Worm (Caenorhabditis elegans): ENCODE data around the gene col-101.

Gene col-101

DNA sequence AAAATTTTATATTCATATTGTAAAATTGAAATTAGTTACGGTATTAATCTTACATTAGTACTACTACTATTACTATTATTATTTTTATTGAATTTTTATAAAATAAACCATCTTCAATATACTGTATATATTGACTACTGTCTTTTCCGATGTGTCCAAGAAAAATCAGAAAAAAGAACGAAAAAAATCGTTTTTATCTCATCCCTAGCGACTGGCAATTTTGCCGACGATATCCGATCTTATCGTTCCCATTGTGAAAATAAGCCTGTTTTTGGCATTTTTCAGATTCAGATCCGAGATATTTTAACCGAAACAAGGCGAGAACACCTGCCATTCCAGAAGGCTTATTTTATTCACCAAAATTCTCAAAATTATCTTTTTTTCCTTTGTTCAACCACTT is 3.7 kb upstream of the col-101 start, which contains the start of gene F18F11.4:
Gene F18F11.4, plus strand, starts transcription at position 301 of the 400 bp plus-strand sequence.
- TF ChIP-seq cog-1 (tag; optimal IDR thresholded peaks at IDR 0.05) (no peak), T22C8.4 (GFP tag; IDR thresholded peaks at IDR 0.05) (no peak), ref-1 (GFP tag; conservative IDR thresholded peaks at IDR 0.05) (no peak), ztf-29 (GFP tag; IDR thresholded peaks at IDR 0.05) (no peak), klf-2 (GFP tag; conservative IDR thresholded peaks at IDR 0.05) (no peak), flt-1 (GFP tag; IDR thresholded peaks at IDR 0.05) (no peak), ztf-23 (GFP tag; IDR thresholded peaks at IDR 0.05) (no peak), med-1 (GFP tag; optimal IDR thresholded peaks at IDR 0.05; ENCODE audit: insufficient read depth) (no peak), tab-1 (GFP tag; IDR thresholded peaks at IDR 0.05) (no peak)

DNA sequence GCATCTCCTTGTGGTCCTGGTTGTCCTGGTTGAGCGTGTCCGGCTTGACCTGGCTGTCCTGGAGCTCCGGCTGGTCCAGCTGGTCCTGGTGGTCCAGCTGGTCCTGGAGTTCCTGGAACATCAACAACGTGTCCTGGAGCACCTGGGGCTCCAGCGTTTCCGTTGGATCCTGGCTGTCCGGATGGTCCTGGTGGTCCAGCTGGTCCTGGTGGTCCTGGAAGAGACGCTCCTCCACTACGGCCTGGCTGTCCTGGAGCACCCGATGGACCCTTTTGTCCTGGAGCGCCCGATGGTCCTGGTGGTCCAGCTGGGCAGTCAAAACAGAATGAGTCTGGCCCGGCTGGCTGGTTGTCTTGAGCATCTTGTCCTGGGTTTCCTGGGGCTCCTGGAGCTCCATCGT is 1.2 kb downstream of the col-101 start:
- TF ChIP-seq klf-2 (GFP tag; conservative IDR thresholded peaks at IDR 0.05): 0 out of 2 replicates have a peak, but pooled peaks have one; percentile 3
- TF ChIP-seq tab-1 (GFP tag; IDR thresholded peaks at IDR 0.05): no peak

DNA sequence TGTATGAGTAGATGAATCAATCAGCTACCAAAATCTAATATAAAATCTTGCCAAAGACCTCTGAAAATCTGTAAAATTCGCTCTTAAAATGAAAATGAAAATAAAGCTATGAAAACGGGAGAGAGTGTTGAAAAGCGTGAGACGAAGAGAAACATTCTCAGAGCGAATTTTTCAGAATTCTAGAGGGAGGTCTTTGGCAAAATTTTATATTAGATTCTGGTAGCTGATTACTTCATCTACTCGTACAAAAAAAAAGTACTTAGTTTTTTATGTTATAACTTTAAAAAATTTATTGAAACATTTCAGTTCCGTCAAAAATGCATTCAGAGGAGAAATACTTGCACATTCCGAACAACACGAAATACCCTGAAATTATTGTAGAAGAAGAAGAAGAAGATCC is 2.1 kb downstream of the col-101 start, which contains the start of gene drl-1:
Gene drl-1, plus strand, starts transcription at position 301 of the 400 bp plus-strand sequence.
- TF ChIP-seq med-1 (GFP tag; optimal IDR thresholded peaks at IDR 0.05; ENCODE audit: insufficient read depth) (no peak), ztf-29 (GFP tag; IDR thresholded peaks at IDR 0.05) (no peak), T22C8.4 (GFP tag; IDR thresholded peaks at IDR 0.05) (no peak), tab-1 (GFP tag; IDR thresholded peaks at IDR 0.05) (no peak), cog-1 (tag; optimal IDR thresholded peaks at IDR 0.05) (no peak), ztf-23 (GFP tag; IDR thresholded peaks at IDR 0.05) (no peak), klf-2 (GFP tag; conservative IDR thresholded peaks at IDR 0.05) (no peak), ref-1 (GFP tag; conservative IDR thresholded peaks at IDR 0.05) (no peak), flt-1 (GFP tag; IDR thresholded peaks at IDR 0.05) (no peak)

DNA sequence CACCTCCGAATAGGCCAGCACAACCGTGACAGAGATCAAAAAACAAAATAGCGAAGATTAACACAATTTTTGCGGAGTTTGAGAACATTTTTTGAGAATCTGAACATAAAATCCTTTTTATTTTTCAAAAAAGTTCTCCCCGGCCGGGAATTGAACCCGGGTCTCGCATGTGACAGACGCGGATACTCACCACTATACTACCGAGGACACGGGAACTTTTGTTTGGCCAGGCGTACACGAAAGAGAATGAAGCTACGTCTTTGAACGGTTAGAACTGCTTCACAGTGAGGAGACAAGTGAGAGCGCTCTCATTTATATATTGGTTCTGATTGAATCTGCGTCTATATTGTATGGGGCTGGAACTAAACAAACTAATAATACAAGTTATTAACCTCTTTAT is 4.3 kb downstream of the col-101 start, which contains the start of gene grl-26:
Gene grl-26, minus strand, starts transcription at position 318 of the 400 bp plus-strand sequence.
- TF ChIP-seq med-1 (GFP tag; optimal IDR thresholded peaks at IDR 0.05; ENCODE audit: insufficient read depth) (no peak), ztf-23 (GFP tag; IDR thresholded peaks at IDR 0.05) (peak; percentile 81), klf-2 (GFP tag; conservative IDR thresholded peaks at IDR 0.05) (peak; percentile 59), flt-1 (GFP tag; IDR thresholded peaks at IDR 0.05) (peak; percentile 75), cog-1 (tag; optimal IDR thresholded peaks at IDR 0.05) (peak; percentile 80), tab-1 (GFP tag; IDR thresholded peaks at IDR 0.05) (peak; percentile 82), ref-1 (GFP tag; conservative IDR thresholded peaks at IDR 0.05) (no peak), T22C8.4 (GFP tag; IDR thresholded peaks at IDR 0.05) (peak; percentile 58), ztf-29 (GFP tag; IDR thresholded peaks at IDR 0.05) (0 out of 2 replicates have a peak, but pooled peaks have one; percentile 43)

DNA sequence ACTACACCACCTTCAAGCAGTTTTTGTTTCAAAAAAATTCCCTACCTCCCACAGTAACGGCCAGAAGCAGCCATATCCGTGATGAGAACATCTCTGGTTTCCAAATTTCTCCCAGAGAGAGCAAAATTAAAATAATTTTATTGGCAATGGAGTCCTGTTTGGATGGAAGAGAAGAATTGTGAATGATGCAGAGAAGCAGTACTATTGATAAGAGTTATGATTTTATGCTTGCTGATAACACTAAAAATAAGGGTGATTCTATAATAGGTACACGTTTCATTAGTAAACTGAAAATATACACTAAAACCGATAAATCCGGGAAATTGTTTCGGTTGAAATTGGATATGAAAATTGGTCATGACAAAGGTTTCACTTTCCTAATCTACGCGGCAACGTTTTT is 6.4 kb downstream of the col-101 start, which contains the start of gene dsc-4:
Gene dsc-4, minus strand, starts transcription at position 165 of the 400 bp plus-strand sequence.
- TF ChIP-seq cog-1 (tag; optimal IDR thresholded peaks at IDR 0.05): no peak
- no peak for TF ChIP-seq tab-1 (GFP tag; IDR thresholded peaks at IDR 0.05)
- no peak for TF ChIP-seq ztf-29 (GFP tag; IDR thresholded peaks at IDR 0.05)
- no peak for TF ChIP-seq ztf-23 (GFP tag; IDR thresholded peaks at IDR 0.05)
- no peak for TF ChIP-seq klf-2 (GFP tag; conservative IDR thresholded peaks at IDR 0.05)

DNA sequence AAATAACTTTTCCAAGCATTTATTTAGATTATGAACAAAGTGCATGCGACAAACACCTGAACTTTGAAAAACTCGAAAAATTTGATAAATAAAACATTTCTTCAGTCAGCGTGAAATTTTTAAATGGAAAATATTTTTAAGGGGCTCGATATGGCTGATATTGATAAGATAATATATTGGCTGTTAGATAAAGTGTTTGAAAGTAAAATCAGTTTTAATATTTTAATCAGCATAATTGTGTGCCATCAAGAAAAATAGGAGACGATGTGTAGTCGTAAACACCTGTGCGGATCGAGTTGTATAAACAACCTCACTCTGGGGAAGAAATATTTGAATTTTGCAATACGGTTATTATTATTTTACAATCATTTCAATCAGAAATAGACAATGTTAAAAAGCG is 7.2 kb downstream of the col-101 start:
- TF ChIP-seq klf-2 (GFP tag; conservative IDR thresholded peaks at IDR 0.05): no peak
- TF ChIP-seq ref-1 (GFP tag; conservative IDR thresholded peaks at IDR 0.05): no peak
- TF ChIP-seq tab-1 (GFP tag; IDR thresholded peaks at IDR 0.05): no peak
- no peak for TF ChIP-seq cog-1 (tag; optimal IDR thresholded peaks at IDR 0.05)
- no peak for TF ChIP-seq med-1 (GFP tag; optimal IDR thresholded peaks at IDR 0.05; ENCODE audit: insufficient read depth)

DNA sequence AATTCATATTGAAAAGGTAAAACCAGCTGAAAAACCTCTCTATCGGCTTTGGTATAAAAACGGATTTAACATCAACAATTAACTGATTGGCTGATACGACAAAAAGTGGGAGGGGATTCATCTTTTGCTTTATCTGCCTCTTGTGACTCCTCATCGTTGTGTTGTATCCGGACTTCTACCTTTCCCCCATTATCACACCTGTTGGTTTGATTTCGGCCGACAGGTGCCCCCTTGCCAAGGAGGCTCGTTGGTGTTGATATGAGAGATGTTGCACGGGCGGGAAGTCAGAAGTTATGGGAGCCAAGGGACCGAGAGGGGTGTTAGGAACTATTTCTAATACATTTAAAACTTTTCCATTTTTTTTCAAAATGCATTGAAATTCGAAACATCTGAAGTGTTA is 12.3 kb downstream of the col-101 start:
- TF ChIP-seq med-1 (GFP tag; optimal IDR thresholded peaks at IDR 0.05; ENCODE audit: insufficient read depth) (no peak), klf-2 (GFP tag; conservative IDR thresholded peaks at IDR 0.05) (no peak), T22C8.4 (GFP tag; IDR thresholded peaks at IDR 0.05) (no peak), flt-1 (GFP tag; IDR thresholded peaks at IDR 0.05) (no peak), ztf-23 (GFP tag; IDR thresholded peaks at IDR 0.05) (no peak), tab-1 (GFP tag; IDR thresholded peaks at IDR 0.05) (no peak), cog-1 (tag; optimal IDR thresholded peaks at IDR 0.05) (no peak), ztf-29 (GFP tag; IDR thresholded peaks at IDR 0.05) (no peak), ref-1 (GFP tag; conservative IDR thresholded peaks at IDR 0.05) (no peak)

DNA sequence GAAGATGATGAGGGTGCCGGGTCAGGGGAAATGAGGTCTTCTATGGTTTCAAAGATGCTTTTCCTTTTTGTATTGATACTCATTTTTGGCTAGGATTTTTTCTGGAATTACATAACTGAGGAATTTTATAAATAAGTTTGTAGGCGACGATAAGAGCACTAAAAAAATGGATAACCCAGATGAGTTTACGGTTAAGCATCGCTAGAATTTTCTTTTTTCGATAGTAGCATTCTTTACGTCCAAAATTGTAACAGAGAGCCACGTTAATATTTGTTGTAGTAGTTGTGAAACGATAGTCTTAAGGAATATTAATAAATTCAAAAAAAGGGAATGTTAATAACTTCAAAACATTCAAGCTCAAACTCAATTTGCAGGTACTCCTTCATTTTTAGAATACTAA is 13.2 kb downstream of the col-101 start, which contains the start of gene snai-1:
Gene snai-1, minus strand, starts transcription at position 101 of the 400 bp plus-strand sequence.
- TF ChIP-seq tab-1 (GFP tag; IDR thresholded peaks at IDR 0.05): no peak
- TF ChIP-seq cog-1 (tag; optimal IDR thresholded peaks at IDR 0.05): no peak
- no peak for TF ChIP-seq klf-2 (GFP tag; conservative IDR thresholded peaks at IDR 0.05)
- TF ChIP-seq flt-1 (GFP tag; IDR thresholded peaks at IDR 0.05): no peak
- no peak for TF ChIP-seq ztf-29 (GFP tag; IDR thresholded peaks at IDR 0.05)
- TF ChIP-seq ztf-23 (GFP tag; IDR thresholded peaks at IDR 0.05): no peak
- TF ChIP-seq T22C8.4 (GFP tag; IDR thresholded peaks at IDR 0.05): no peak
- no peak for TF ChIP-seq ref-1 (GFP tag; conservative IDR thresholded peaks at IDR 0.05)
- no peak for TF ChIP-seq med-1 (GFP tag; optimal IDR thresholded peaks at IDR 0.05; ENCODE audit: insufficient read depth)

DNA sequence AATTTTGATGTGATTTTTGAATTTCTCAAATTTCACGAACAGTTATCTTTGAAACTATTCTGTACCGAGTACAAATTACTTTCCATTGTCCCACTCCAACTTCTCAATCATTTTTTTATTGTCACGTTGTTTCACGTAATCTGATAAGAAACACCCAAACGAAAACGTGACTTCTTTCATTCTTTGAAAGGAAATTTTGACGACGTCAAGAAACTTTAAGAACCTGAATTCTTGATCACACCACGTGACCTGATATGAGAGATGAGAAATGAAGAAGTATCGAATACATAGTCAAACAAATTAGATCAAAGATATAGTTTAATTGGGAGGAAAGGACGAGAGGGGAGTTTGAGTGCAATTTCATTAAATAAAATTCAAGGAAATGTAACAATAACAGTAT is 17.3 kb downstream of the col-101 start:
- TF ChIP-seq cog-1 (tag; optimal IDR thresholded peaks at IDR 0.05) (no peak), tab-1 (GFP tag; IDR thresholded peaks at IDR 0.05) (no peak), ref-1 (GFP tag; conservative IDR thresholded peaks at IDR 0.05) (no peak), ztf-23 (GFP tag; IDR thresholded peaks at IDR 0.05) (no peak), ztf-29 (GFP tag; IDR thresholded peaks at IDR 0.05) (no peak), T22C8.4 (GFP tag; IDR thresholded peaks at IDR 0.05) (no peak), flt-1 (GFP tag; IDR thresholded peaks at IDR 0.05) (no peak), med-1 (GFP tag; optimal IDR thresholded peaks at IDR 0.05; ENCODE audit: insufficient read depth) (no peak), klf-2 (GFP tag; conservative IDR thresholded peaks at IDR 0.05) (no peak)

DNA sequence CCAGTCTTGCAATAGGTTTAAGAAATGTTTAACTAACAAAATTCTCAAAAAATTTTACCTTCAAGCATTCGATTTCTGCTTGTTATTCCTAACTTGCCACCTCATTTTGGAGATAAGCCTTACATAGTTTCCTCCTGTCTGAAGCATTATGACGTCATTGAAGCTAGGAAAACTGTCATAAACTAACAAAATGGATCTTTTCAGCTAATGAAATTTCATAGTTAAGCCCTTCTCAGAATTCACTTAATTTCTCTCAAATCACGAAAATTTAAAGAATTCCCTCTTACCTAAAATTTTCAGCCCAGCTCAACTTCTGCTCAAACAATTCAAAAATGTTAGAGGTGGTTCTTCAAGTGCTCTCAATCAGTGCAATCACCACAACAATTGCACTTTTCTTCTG is 19.6 kb downstream of the col-101 start, which contains the start of gene swt-1:
Gene swt-1, plus strand, starts transcription at position 301 of the 400 bp plus-strand sequence.
- TF ChIP-seq ztf-29 (GFP tag; IDR thresholded peaks at IDR 0.05) (no peak), flt-1 (GFP tag; IDR thresholded peaks at IDR 0.05) (no peak), med-1 (GFP tag; optimal IDR thresholded peaks at IDR 0.05; ENCODE audit: insufficient read depth) (no peak), ref-1 (GFP tag; conservative IDR thresholded peaks at IDR 0.05) (no peak), T22C8.4 (GFP tag; IDR thresholded peaks at IDR 0.05) (no peak), cog-1 (tag; optimal IDR thresholded peaks at IDR 0.05) (no peak), ztf-23 (GFP tag; IDR thresholded peaks at IDR 0.05) (no peak), klf-2 (GFP tag; conservative IDR thresholded peaks at IDR 0.05) (no peak), tab-1 (GFP tag; IDR thresholded peaks at IDR 0.05) (no peak)
